Fruit fly (Drosophila melanogaster) Kc167 (cell line): ENCODE measurements around the gene CG4960.

ENCODE experiments used
- Sin3A ChIP-seq: fragments of >200 bp; optimal IDR thresholded peaks from 2 replicates; lab custom pipeline; 2018; ENCODE audit warnings: missing external identifiers
- h ChIP-seq: fragments of >200 bp; optimal IDR thresholded peaks from 3 replicates; lab custom pipeline; 2018; ENCODE audit warnings: missing external identifiers
- psq ChIP-seq: fragments of >200 bp; optimal IDR thresholded peaks from 2 replicates; lab custom pipeline; 2017; ENCODE audit warnings: missing external identifiers
- ttk ChIP-seq: sonication (Bioruptor generic); optimal IDR thresholded peaks from 2 replicates; lab custom pipeline; 2017; ENCODE audit warnings: missing external identifiers

dm6 chr3R:25777098-25777497, 10.0 kb downstream of the CG4960 start, which contains the start of gene CG17195:
- TF ChIP-seq psq (lab: Kevin White, UChicago) = no peak
- no peak for TF ChIP-seq ttk
- TF ChIP-seq Sin3A (lab: Kevin White, UChicago) = no peak
- no peak for TF ChIP-seq h (lab: Kevin White, UChicago)
